Fruit fly (Drosophila melanogaster): ENCODE measurements around the gene Pp2B-14D.

Pp2B-14D gene

dm6 chrX:16581703-16582102 is 21.9 kb upstream of the Pp2B-14D start:
- TF ChIP-seq ey (GFP tag; optimal IDR thresholded peaks at IDR 0.05) (peak; percentile 1), Rel (GFP tag; optimal IDR thresholded peaks at IDR 0.05) (no peak), Rel (tag; optimal IDR thresholded peaks at IDR 0.05) (no peak)

dm6 chrX:16579978-16580377 is 20.2 kb upstream of the Pp2B-14D start:
- TF ChIP-seq HLH106 (tag; optimal IDR thresholded peaks at IDR 0.05) (peak; percentile 26), foxo (GFP tag; optimal IDR thresholded peaks at IDR 0.05) (peak in 1 of 2 experiments; percentile 15), fru (GFP tag; optimal IDR thresholded peaks at IDR 0.05) (peak; percentile 20), Sp1 (GFP tag; optimal IDR thresholded peaks at IDR 0.05) (peak; percentile 25), br (GFP tag; optimal IDR thresholded peaks at IDR 0.05) (no peak), Hr78 (GFP tag; optimal IDR thresholded peaks at IDR 0.05) (no peak), sv (GFP tag; optimal IDR thresholded peaks at IDR 0.05) (peak; percentile 15)

DNA sequence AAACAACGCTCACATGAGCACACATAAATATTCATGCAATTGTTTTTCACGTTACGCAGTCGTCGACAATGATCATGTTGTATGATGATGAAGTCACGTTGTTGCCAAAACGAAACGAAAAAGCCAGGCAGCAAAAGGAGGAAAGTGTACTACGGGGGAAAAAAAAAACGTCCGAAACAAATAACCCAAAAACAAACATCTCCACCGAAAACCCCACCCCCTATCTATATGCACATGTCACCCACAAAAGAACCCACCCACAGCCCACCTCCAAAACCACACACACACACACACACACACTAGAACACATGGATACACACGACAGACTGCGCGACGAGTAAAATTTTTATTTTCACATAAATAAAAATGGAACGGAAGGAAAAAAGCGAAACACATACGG is 15.3 kb upstream of the Pp2B-14D start:
- TF ChIP-seq Rel (GFP tag; optimal IDR thresholded peaks at IDR 0.05): no peak
- no peak for TF ChIP-seq Rel (tag; optimal IDR thresholded peaks at IDR 0.05)
- TF ChIP-seq brk (GFP tag; optimal IDR thresholded peaks at IDR 0.05): no peak
- TF ChIP-seq Dfd (GFP tag; optimal IDR thresholded peaks at IDR 0.05): peak; percentile 93

dm6 chrX:16574114-16574513 is 14.3 kb upstream of the Pp2B-14D start:
- TF ChIP-seq psq (GFP tag; optimal IDR thresholded peaks at IDR 0.05) (no peak), Rel (GFP tag; optimal IDR thresholded peaks at IDR 0.05) (no peak), Rel (tag; optimal IDR thresholded peaks at IDR 0.05) (no peak), N (GFP tag; optimal IDR thresholded peaks at IDR 0.05) (no peak), jim (GFP tag; optimal IDR thresholded peaks at IDR 0.05) (no peak), Dfd (GFP tag; optimal IDR thresholded peaks at IDR 0.05) (no peak), Abd-B (GFP tag; optimal IDR thresholded peaks at IDR 0.05) (no peak), Jra (GFP tag; optimal IDR thresholded peaks at IDR 0.05) (no peak), OdsH (GFP tag; optimal IDR thresholded peaks at IDR 0.05) (no peak), Vsx2 (GFP tag; optimal IDR thresholded peaks at IDR 0.05; ENCODE audit: partially characterized antibody) (no peak), Mio (GFP tag; optimal IDR thresholded peaks at IDR 0.05) (no peak), rgr (GFP tag; optimal IDR thresholded peaks at IDR 0.05) (no peak), lola (GFP tag; optimal IDR thresholded peaks at IDR 0.05) (no peak)

DNA sequence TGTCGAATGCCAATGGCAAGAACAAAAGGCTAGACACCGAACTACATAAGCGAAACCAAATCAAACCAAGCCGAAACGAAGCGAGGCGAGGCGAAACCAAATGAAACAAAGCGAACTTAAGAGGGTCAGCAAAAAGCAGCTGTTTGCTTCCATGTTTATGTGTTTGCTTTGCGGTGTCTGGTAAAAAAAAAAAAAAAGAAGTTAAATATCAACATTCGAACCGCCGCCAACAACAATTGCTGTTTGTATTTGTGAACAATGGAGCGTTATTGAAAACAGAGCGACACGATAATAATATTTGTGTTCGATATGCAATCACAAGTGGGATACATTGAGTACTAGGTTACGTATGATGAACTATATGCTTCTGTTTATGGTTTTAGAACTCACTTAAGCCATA is 13.8 kb upstream of the Pp2B-14D start:
- no peak for TF ChIP-seq Dfd (GFP tag; optimal IDR thresholded peaks at IDR 0.05)
- peak; percentile 9 for TF ChIP-seq Jra (GFP tag; optimal IDR thresholded peaks at IDR 0.05)
- no peak for TF ChIP-seq dl (GFP tag; optimal IDR thresholded peaks at IDR 0.05; ENCODE audit: insufficient read depth in 1 of 2, partially characterized antibody in 2 of 2)
- peak; percentile 14 for TF ChIP-seq br (GFP tag; optimal IDR thresholded peaks at IDR 0.05)
- peak; percentile 29 for TF ChIP-seq h (GFP tag; optimal IDR thresholded peaks at IDR 0.05)
- peak; percentile 26 for TF ChIP-seq fru (GFP tag; optimal IDR thresholded peaks at IDR 0.05)
- no peak for TF ChIP-seq CG32264 (GFP tag; optimal IDR thresholded peaks at IDR 0.05)
- TF ChIP-seq OdsH (GFP tag; optimal IDR thresholded peaks at IDR 0.05): peak; percentile 50
- TF ChIP-seq rgr (GFP tag; optimal IDR thresholded peaks at IDR 0.05): peak; percentile 55
- TF ChIP-seq foxo (GFP tag; optimal IDR thresholded peaks at IDR 0.05): peak in 1 of 2 experiments; percentile 46
- peak; percentile 23 for TF ChIP-seq Hnf4 (GFP tag; optimal IDR thresholded peaks at IDR 0.05)
- no peak for TF ChIP-seq pan (optimal IDR thresholded peaks at IDR 0.05)
- TF ChIP-seq tai (GFP tag; optimal IDR thresholded peaks at IDR 0.05): no peak

DNA sequence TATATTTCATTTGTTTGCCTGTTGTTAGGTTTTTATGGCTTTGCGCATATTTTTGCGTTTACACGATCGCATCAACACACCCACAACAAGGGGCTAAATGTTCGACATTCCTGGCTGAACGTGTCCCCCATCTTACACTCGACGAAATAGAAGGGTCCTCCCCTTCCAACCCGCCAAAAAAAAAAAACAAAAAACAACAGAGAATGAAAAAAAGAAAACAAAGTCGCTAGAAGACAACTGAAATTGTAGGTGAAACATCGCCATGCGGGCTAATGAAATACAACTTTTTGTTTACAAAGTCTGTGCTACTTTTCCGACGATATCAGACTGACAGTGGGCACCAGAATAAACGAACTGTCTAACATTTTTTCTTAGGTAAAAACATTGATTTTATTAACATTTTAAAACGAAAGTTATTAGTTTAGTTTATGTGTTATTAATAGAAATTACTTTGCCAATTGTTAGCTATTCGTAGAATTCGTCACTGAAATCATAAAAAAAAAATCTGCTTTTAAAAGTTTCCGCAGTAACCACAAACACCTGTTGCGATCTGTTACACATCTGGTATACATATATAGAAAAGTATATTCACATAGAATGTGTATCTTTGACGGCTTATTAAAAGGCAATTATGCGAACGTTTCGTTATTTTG is 10.9 kb upstream of the Pp2B-14D start:
- TF ChIP-seq foxo (GFP tag; optimal IDR thresholded peaks at IDR 0.05) (no peak), ey (GFP tag; optimal IDR thresholded peaks at IDR 0.05) (peak; percentile 21)

DNA sequence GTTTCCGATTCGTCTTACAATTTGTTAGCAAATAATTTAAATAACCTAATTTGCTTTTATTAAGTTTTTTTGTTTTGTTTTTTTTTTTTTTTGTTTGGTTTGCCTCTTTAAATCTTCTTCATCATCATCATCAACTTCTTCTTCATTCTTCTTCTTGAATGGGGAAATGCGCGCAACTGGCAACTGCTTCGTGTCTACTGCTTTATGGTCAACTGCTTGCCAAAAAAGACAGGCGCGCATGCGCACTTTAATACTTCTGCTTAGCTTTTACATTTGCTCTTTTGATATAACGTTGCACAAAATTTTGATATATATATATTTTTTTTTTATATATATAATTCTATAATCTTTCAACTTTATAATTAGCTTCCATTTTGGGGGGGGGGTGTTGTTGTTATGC is 5.6 kb upstream of the Pp2B-14D start:
- TF ChIP-seq woc (GFP tag; optimal IDR thresholded peaks at IDR 0.05) (no peak), Myc (optimal IDR thresholded peaks at IDR 0.05) (no peak), dl (GFP tag; optimal IDR thresholded peaks at IDR 0.05; ENCODE audit: insufficient read depth in 1 of 2, partially characterized antibody in 2 of 2) (no peak), CG32264 (GFP tag; optimal IDR thresholded peaks at IDR 0.05) (no peak)
